Fruit fly (Drosophila melanogaster) whole organism, wandering third instar larva: ENCODE results near the gene CG31528.

ENCODE experiments used
- Abd-B ChIP-seq: fragments of >200 bp; optimal IDR thresholded peaks from 2 replicates; lab custom pipeline; 2017; ENCODE audit warnings: missing biosample characterization, missing genetic modification characterization
- CG32264 ChIP-seq: fragments of 200-800 bp; sonication (Bioruptor generic); optimal IDR thresholded peaks from 2 replicates; lab custom pipeline; 2016; ENCODE audit warnings: missing biosample characterization, missing genetic modification characterization
- CG9705 ChIP-seq: fragments of 200-800 bp; sonication (Bioruptor generic); optimal IDR thresholded peaks from 2 replicates; lab custom pipeline; 2018; ENCODE audit warnings: missing biosample characterization, mild to moderate bottlenecking, missing genetic modification characterization
- Dfd ChIP-seq: fragments of >200 bp; optimal IDR thresholded peaks from 2 replicates; lab custom pipeline; 2017; ENCODE audit warnings: missing biosample characterization, missing genetic modification characterization
- Dif ChIP-seq: fragments of 200-275, 200-300 bp; sonication (Bioruptor generic); optimal IDR thresholded peaks from 2 replicates; lab custom pipeline; 2018; ENCODE audit warnings: missing biosample characterization, missing genetic modification characterization; ENCODE audit not compliant: partially characterized antibody
- GATAd ChIP-seq: sonication (Bioruptor generic); optimal IDR thresholded peaks from 2 replicates; lab custom pipeline; 2016; ENCODE audit warnings: missing biosample characterization, missing genetic modification characterization
- HLH106 ChIP-seq: fragments of 200-800 bp; optimal IDR thresholded peaks from 3 replicates; lab custom pipeline; 2019; ENCODE audit warnings: missing biosample characterization, mild to moderate bottlenecking, missing genetic modification characterization, moderate library complexity
- Hr78 ChIP-seq: fragments of >200 bp; optimal IDR thresholded peaks from 2 replicates; lab custom pipeline; 2017; ENCODE audit warnings: missing biosample characterization, missing genetic modification characterization
- Hr83 ChIP-seq: fragments of 200-300 bp; sonication (Bioruptor generic); optimal IDR thresholded peaks from 2 replicates; lab custom pipeline; 2016; ENCODE audit warnings: missing biosample characterization, mild to moderate bottlenecking, missing genetic modification characterization, moderate library complexity; ENCODE audit not compliant: poor library complexity, severe bottlenecking
- Jra ChIP-seq: sonication (Bioruptor generic); optimal IDR thresholded peaks from 2 replicates; lab custom pipeline; 2016; ENCODE audit warnings: missing biosample characterization, missing genetic modification characterization
- Myc ChIP-seq: fragments of >200 bp; optimal IDR thresholded peaks from 2 replicates; lab custom pipeline; 2017
- N ChIP-seq: fragments of >200 bp; optimal IDR thresholded peaks from 2 replicates; lab custom pipeline; 2018; ENCODE audit warnings: missing biosample characterization, missing external identifiers, missing genetic modification characterization
- OdsH ChIP-seq: fragments of 200-800 bp; sonication (Bioruptor generic); optimal IDR thresholded peaks from 2 replicates; lab custom pipeline; 2016; ENCODE audit warnings: missing biosample characterization, mild to moderate bottlenecking, missing genetic modification characterization
- Rel ChIP-seq, 2 experiments: fragments of 200-800 bp; sonication (Bioruptor generic) in 1 of 2; optimal IDR thresholded peaks; 2 replicates in 1 of 2; 3 replicates in 1 of 2; lab custom pipeline; 2016 to 2019; ENCODE audit warnings: mild to moderate bottlenecking in 2 of 2, missing biosample characterization in 2 of 2, missing genetic modification characterization in 2 of 2, moderate library complexity in 1 of 2
- Sp1 ChIP-seq: fragments of 200-800 bp; sonication (Bioruptor generic); optimal IDR thresholded peaks from 3 replicates; lab custom pipeline; 2019; ENCODE audit warnings: missing biosample characterization, mild to moderate bottlenecking, missing genetic modification characterization, moderate library complexity
- Vsx2 ChIP-seq: fragments of 200-300, 225-300 bp; sonication (Bioruptor generic); optimal IDR thresholded peaks from 2 replicates; lab custom pipeline; 2018; ENCODE audit warnings: missing biosample characterization, missing genetic modification characterization; ENCODE audit not compliant: partially characterized antibody
- br ChIP-seq: fragments of 200-800 bp; sonication (Bioruptor generic); optimal IDR thresholded peaks from 2 replicates; lab custom pipeline; 2016; ENCODE audit warnings: missing biosample characterization, missing genetic modification characterization
- brk ChIP-seq: fragments of 200-800 bp; sonication (Bioruptor generic); optimal IDR thresholded peaks from 2 replicates; lab custom pipeline; 2016; ENCODE audit warnings: missing biosample characterization, mild to moderate bottlenecking, missing genetic modification characterization
- dl ChIP-seq, 2 experiments: fragments of 175-275, 200-275 bp in 1 of 2; fragments of 200-275 bp in 1 of 2; sonication (Bioruptor generic); optimal IDR thresholded peaks; lab custom pipeline; 2018; ENCODE audit warnings: mild to moderate bottlenecking in 2 of 2, missing biosample characterization in 2 of 2, missing genetic modification characterization in 2 of 2, moderate library complexity in 2 of 2; ENCODE audit not compliant: partially characterized antibody in 2 of 2, insufficient read depth in 1 of 2
- dsf ChIP-seq: sonication (Bioruptor generic); optimal IDR thresholded peaks from 2 replicates; lab custom pipeline; 2016; ENCODE audit warnings: missing biosample characterization, missing genetic modification characterization, borderline replicate concordance
- ey ChIP-seq: fragments of 200-800 bp; sonication (Bioruptor generic); optimal IDR thresholded peaks from 2 replicates; lab custom pipeline; 2016; ENCODE audit warnings: missing biosample characterization, missing genetic modification characterization
- foxo ChIP-seq, 2 experiments: fragments of 200-800 bp; sonication (Bioruptor generic); optimal IDR thresholded peaks; 2 replicates in 1 of 2; 3 replicates in 1 of 2; lab custom pipeline; 2016 to 2017; ENCODE audit warnings: missing biosample characterization in 2 of 2, missing genetic modification characterization in 2 of 2
- fru ChIP-seq: fragments of 200-800 bp; sonication (Bioruptor generic); optimal IDR thresholded peaks from 3 replicates; lab custom pipeline; 2016; ENCODE audit warnings: missing biosample characterization, mild to moderate bottlenecking, missing genetic modification characterization
- h ChIP-seq: fragments of 200-800 bp; sonication (Bioruptor generic); optimal IDR thresholded peaks from 3 replicates; lab custom pipeline; 2016; ENCODE audit warnings: missing biosample characterization, mild to moderate bottlenecking, missing genetic modification characterization
- jim ChIP-seq: fragments of 175-275, 200-325 bp; sonication (Bioruptor generic); optimal IDR thresholded peaks from 2 replicates; lab custom pipeline; 2016; ENCODE audit warnings: missing biosample characterization, mild to moderate bottlenecking, missing genetic modification characterization
- pan ChIP-seq: fragments of >200 bp; optimal IDR thresholded peaks from 2 replicates; lab custom pipeline; 2017
- psq ChIP-seq: fragments of 200-800 bp; sonication (Bioruptor generic); optimal IDR thresholded peaks from 3 replicates; lab custom pipeline; 2017; ENCODE audit warnings: missing biosample characterization, mild to moderate bottlenecking, missing genetic modification characterization, moderate library complexity
- rgr ChIP-seq: fragments of 200-800 bp; sonication (Bioruptor generic); optimal IDR thresholded peaks from 3 replicates; lab custom pipeline; 2016; ENCODE audit warnings: missing biosample characterization, mild to moderate bottlenecking, missing genetic modification characterization
- sage ChIP-seq: fragments of 200-800 bp; sonication (Bioruptor generic); optimal IDR thresholded peaks from 2 replicates; lab custom pipeline; 2016; ENCODE audit warnings: missing biosample characterization, mild to moderate bottlenecking, missing genetic modification characterization
- sv ChIP-seq: fragments of 200-800 bp; sonication (Bioruptor generic); optimal IDR thresholded peaks from 3 replicates; lab custom pipeline; 2016; ENCODE audit warnings: missing biosample characterization, missing genetic modification characterization
- tai ChIP-seq: sonication (Bioruptor generic); optimal IDR thresholded peaks from 2 replicates; lab custom pipeline; 2016; ENCODE audit warnings: missing biosample characterization, missing genetic modification characterization
- usp ChIP-seq: fragments of >200 bp; optimal IDR thresholded peaks from 2 replicates; lab custom pipeline; 2017; ENCODE audit warnings: missing biosample characterization, missing genetic modification characterization
- woc ChIP-seq: sonication (Bioruptor generic); optimal IDR thresholded peaks from 2 replicates; lab custom pipeline; 2016; ENCODE audit warnings: missing biosample characterization, mild to moderate bottlenecking, missing genetic modification characterization

The CG31528 gene

dm6 chr3R:4433441-4434077 lies 17.3 kb downstream of the CG31528 start, which contains the start of the genes eIF3a and CG1074:
Gene eIF3a, minus strand, starts transcription at chr3R:4433895.
Gene CG1074, plus strand, starts transcription at chr3R:4433965.
- peak; percentile 61 for TF ChIP-seq HLH106 (tag; lab: Kevin White, UChicago)
- TF ChIP-seq CG9705 (GFP tag; lab: Kevin White, UChicago), result peak; percentile 49
- no peak for TF ChIP-seq sage
- no peak for TF ChIP-seq Rel (GFP tag; optimal IDR thresholded peaks at IDR 0.05; lab: Kevin White, UChicago)
- TF ChIP-seq Rel (tag; optimal IDR thresholded peaks at IDR 0.05; lab: Kevin White, UChicago), result peak; percentile 47
- TF ChIP-seq h (GFP tag; lab: Kevin White, UChicago), result peak; percentile 81
- TF ChIP-seq dl (GFP tag; optimal IDR thresholded peaks at IDR 0.05; lab: Kevin White, UChicago; ENCODE audit: insufficient read depth in 1 of 2, partially characterized antibody in 2 of 2), result no peak
- TF ChIP-seq foxo (GFP tag; optimal IDR thresholded peaks at IDR 0.05; lab: Kevin White, UChicago), result peak in 1 of 2 experiments; percentile 12
- TF ChIP-seq usp (GFP tag; lab: Kevin White, UChicago), result no peak
- TF ChIP-seq psq (GFP tag; lab: Kevin White, UChicago), result peak; percentile 43
- TF ChIP-seq fru (GFP tag; lab: Kevin White, UChicago), result no peak
- TF ChIP-seq rgr (GFP tag; lab: Kevin White, UChicago), result peak; percentile 80
- TF ChIP-seq Sp1, result peak; percentile 73
- TF ChIP-seq OdsH (GFP tag; lab: Kevin White, UChicago), result peak; percentile 74
- peak; percentile 51 for TF ChIP-seq ey (GFP tag; lab: Kevin White, UChicago)
- peak; percentile 98 for TF ChIP-seq Hr83 (GFP tag; lab: Kevin White, UChicago)
- peak; percentile 78 for TF ChIP-seq Myc (lab: Kevin White, UChicago)
- peak; percentile 47 for TF ChIP-seq Dif (GFP tag; lab: Kevin White, UChicago)
- TF ChIP-seq jim (GFP tag; lab: Kevin White, UChicago), result no peak

- TF ChIP-seq jim (GFP tag; lab: Kevin White, UChicago) (no peak), Vsx2 (GFP tag; lab: Kevin White, UChicago) (no peak), sv (GFP tag; lab: Kevin White, UChicago) (peak; percentile 29), Sp1 (peak; percentile 64), h (GFP tag; lab: Kevin White, UChicago) (peak; percentile 77), Myc (lab: Kevin White, UChicago) (no peak), brk (GFP tag; lab: Kevin White, UChicago) (no peak), Dif (GFP tag; lab: Kevin White, UChicago) (no peak), N (GFP tag; lab: Kevin White, UChicago) (no peak), Rel (GFP tag; optimal IDR thresholded peaks at IDR 0.05; lab: Kevin White, UChicago) (no peak), Rel (tag; optimal IDR thresholded peaks at IDR 0.05; lab: Kevin White, UChicago) (no peak), dsf (GFP tag; lab: Kevin White, UChicago) (no peak), HLH106 (tag; lab: Kevin White, UChicago) (peak; percentile 68), OdsH (GFP tag; lab: Kevin White, UChicago) (peak; percentile 60), Jra (GFP tag; lab: Kevin White, UChicago) (no peak), fru (GFP tag; lab: Kevin White, UChicago) (peak; percentile 64), ey (GFP tag; lab: Kevin White, UChicago) (peak; percentile 67), tai (GFP tag; lab: Kevin White, UChicago) (no peak), CG32264 (GFP tag; lab: Kevin White, UChicago) (no peak), woc (no peak), rgr (GFP tag; lab: Kevin White, UChicago) (peak; percentile 74), Dfd (GFP tag; lab: Kevin White, UChicago) (no peak), usp (GFP tag; lab: Kevin White, UChicago) (no peak), sage (no peak), GATAd (GFP tag; lab: Kevin White, UChicago) (no peak), CG9705 (GFP tag; lab: Kevin White, UChicago) (peak; percentile 29), Hr83 (GFP tag; lab: Kevin White, UChicago) (peak; percentile 46), Hr78 (no peak), psq (GFP tag; lab: Kevin White, UChicago) (peak; percentile 38), Abd-B (no peak), foxo (GFP tag; optimal IDR thresholded peaks at IDR 0.05; lab: Kevin White, UChicago) (peak in 1 of 2 experiments; percentile 79), pan (lab: Kevin White, UChicago) (no peak), br (peak; percentile 65)
Measured at dm6 chr3R:4437113-4437512, 20.9 kb downstream of the CG31528 start, which contains the start of the genes Lipt2 and CG14650. Gene Lipt2, minus strand, starts transcription at chr3R:4437329. Gene CG14650, plus strand, starts transcription at chr3R:4437387.
